Worm (Caenorhabditis elegans): Measurements from ENCODE around the gene F55H2.8.

Gene F55H2.8

DNA sequence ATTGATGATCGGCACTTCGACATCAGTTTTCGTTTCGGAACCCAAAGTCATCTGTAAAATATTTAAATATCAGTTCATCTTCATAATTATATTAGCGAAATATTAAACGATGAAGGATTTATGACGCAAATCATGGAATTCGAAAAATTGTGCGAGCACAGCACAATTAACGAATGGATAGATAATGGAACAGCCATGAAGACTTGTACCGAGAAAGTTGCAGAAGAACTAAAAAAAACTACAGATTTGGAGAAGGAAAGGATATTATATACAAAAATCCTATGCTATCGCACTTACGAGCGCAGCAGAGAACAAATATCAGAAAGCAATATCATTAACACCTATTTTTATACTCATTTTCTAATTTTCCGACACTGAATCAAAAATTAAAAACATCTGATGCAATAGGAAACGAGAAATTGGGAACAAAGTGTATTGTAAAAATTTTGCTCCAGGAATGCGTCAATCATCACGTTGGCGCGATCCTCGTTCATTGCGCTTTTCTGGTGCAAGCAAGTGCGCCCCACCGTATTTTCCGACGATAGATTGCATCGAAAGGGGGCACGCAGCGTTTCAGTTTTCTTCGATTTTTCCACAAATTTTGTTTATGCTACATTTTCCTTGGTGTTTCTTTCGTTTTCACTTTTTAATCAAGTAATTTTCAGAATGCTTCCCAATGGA is 7.9 kb downstream of the F55H2.8 start, which contains the start of the genes clu-1 and prp-40 (continued):
- TF ChIP-seq nhr-84 (tag; optimal IDR thresholded peaks at IDR 0.05) (no peak), elt-2 (tag; optimal IDR thresholded peaks at IDR 0.05) (peak; percentile 56), fkh-10 (GFP tag; optimal IDR thresholded peaks at IDR 0.05) (peak; percentile 57), lin-39 (tag; optimal IDR thresholded peaks at IDR 0.05) (peak; percentile 65), egl-27 (tag; optimal IDR thresholded peaks at IDR 0.05) (no peak), F16B12.6 (tag; optimal IDR thresholded peaks at IDR 0.05) (peak; percentile 72), skn-1 (tag; optimal IDR thresholded peaks at IDR 0.05) (peak; percentile 78), hlh-4 (tag; optimal IDR thresholded peaks at IDR 0.05) (no peak), egl-13 (tag; optimal IDR thresholded peaks at IDR 0.05) (peak; percentile 71), dsc-1 (tag; optimal IDR thresholded peaks at IDR 0.05) (peak; percentile 98)

ce11 chrIII:9523581-9523980 is 9.9 kb downstream of the F55H2.8 start, which contains the start of gene mrps-23:
TSS of gene mrps-23 (minus strand) at chrIII:9523672.
- TF ChIP-seq efl-1 (optimal IDR thresholded peaks at IDR 0.05) (no peak), efl-1 (GFP tag; optimal IDR thresholded peaks at IDR 0.05 in 1 of 2) (peak in 1 of 2 experiments; percentile 16), nhr-90 (tag; optimal IDR thresholded peaks at IDR 0.05; ENCODE audit: poor library complexity) (peak; percentile 22), elt-3 (tag; optimal IDR thresholded peaks at IDR 0.05) (peak in 1 of 6 experiments; percentile 12), nhr-47 (tag; optimal IDR thresholded peaks at IDR 0.05) (peak; percentile 7), dpl-1 (GFP tag; optimal IDR thresholded peaks at IDR 0.05) (peak in 1 of 3 experiments; percentile 7), pax-3 (tag; optimal IDR thresholded peaks at IDR 0.05) (no peak), lin-35 (GFP tag; optimal IDR thresholded peaks at IDR 0.05) (peak in 1 of 2 experiments; percentile 30), jun-1 (tag; optimal IDR thresholded peaks at IDR 0.05) (no peak), hlh-17 (GFP tag; optimal IDR thresholded peaks at IDR 0.05; ENCODE audit: borderline replicate concordance) (no peak), hlh-4 (tag; optimal IDR thresholded peaks at IDR 0.05) (no peak), nhr-71 (tag; optimal IDR thresholded peaks at IDR 0.05) (no peak), snu-23 (GFP tag; optimal IDR thresholded peaks at IDR 0.05) (peak; percentile 20), lir-3 (tag; optimal IDR thresholded peaks at IDR 0.05; ENCODE audit: poor library complexity) (no peak), lsy-2 (tag; optimal IDR thresholded peaks at IDR 0.05) (peak in 1 of 2 experiments; percentile 35)

DNA sequence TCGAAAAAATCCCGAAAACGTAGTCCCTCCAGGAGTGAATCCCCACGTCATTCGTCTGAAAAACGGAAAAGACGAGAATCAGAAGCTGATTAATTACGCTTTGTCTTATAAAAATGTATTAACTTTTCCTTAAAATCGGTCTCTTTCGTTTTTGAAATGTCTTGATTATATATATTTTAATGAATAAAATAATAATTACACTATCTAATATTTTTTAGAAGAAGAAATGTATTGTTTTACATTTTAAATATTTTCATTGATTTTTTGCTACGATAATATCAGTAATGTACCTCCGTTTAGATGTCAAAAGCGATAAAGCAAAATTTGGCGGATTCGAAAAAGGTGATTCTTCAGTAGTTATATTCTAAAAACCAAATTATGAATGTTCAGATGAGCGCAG is 11.6 kb downstream of the F55H2.8 start, which contains the start of gene trpp-3:
TSS of gene trpp-3 (plus strand) at position 301 of the 400 bp plus-strand sequence.
- TF ChIP-seq ztf-4 (tag; optimal IDR thresholded peaks at IDR 0.05) = no peak
- no peak for TF ChIP-seq C34B4.2 (tag; optimal IDR thresholded peaks at IDR 0.05)
- TF ChIP-seq lin-35 (GFP tag; optimal IDR thresholded peaks at IDR 0.05) = no peak
- TF ChIP-seq ztf-11 (tag; optimal IDR thresholded peaks at IDR 0.05) = no peak
- no peak for TF ChIP-seq nhr-28 (tag; optimal IDR thresholded peaks at IDR 0.05)
- TF ChIP-seq fkh-8 (tag; optimal IDR thresholded peaks at IDR 0.05) = no peak
- no peak for TF ChIP-seq nhr-12 (tag; optimal IDR thresholded peaks at IDR 0.05)

DNA sequence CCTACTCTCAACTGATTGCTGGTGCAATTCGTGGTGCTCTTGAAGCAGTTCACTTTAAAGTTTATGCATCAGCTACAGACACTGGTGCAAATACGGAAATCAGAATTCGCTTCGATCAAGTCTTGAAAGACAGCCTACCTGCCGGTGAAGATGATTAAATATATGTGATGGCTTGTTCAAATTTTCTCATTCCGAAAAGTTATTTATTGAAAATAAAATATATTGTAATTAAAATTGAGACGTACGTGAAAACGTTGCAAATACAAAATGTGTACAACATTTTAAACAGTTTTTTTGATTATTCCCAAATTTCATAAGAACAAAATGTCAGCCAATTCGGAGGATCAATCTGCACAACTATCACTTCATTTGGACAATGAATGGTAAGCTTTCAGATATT is 13.2 kb downstream of the F55H2.8 start, which contains the start of gene ZK1098.6:
TSS of gene ZK1098.6 (plus strand) at position 301 of the 400 bp plus-strand sequence.
- TF ChIP-seq lin-14 (GFP tag; optimal IDR thresholded peaks at IDR 0.05) (no peak), zip-4 (GFP tag; optimal IDR thresholded peaks at IDR 0.05) (no peak), lin-35 (GFP tag; optimal IDR thresholded peaks at IDR 0.05) (no peak), sptf-1 (tag; optimal IDR thresholded peaks at IDR 0.05) (no peak), pag-3 (tag; optimal IDR thresholded peaks at IDR 0.05; ENCODE audit: borderline replicate concordance, insufficient read depth) (no peak), nhr-90 (tag; optimal IDR thresholded peaks at IDR 0.05; ENCODE audit: poor library complexity) (no peak), C34B4.2 (tag; optimal IDR thresholded peaks at IDR 0.05) (no peak), lin-13 (GFP tag; optimal IDR thresholded peaks at IDR 0.05) (no peak), nhr-85 (tag) (no peak), unc-130 (tag; optimal IDR thresholded peaks at IDR 0.05) (no peak), ceh-63 (GFP tag; optimal IDR thresholded peaks at IDR 0.05) (no peak), ceh-88 (GFP tag; IDR thresholded peaks at IDR 0.05) (no peak), nhr-84 (tag; optimal IDR thresholded peaks at IDR 0.05) (no peak)

All from whole organism, L1 larva.